Worm (Caenorhabditis elegans) whole organism, young adult: Measurements from ENCODE around the gene clec-2.

ENCODE experiments used
- B0035.1 ChIP-seq: sonication (generic microtip); optimal IDR thresholded peaks from 2 replicates; lab custom pipeline; 2016; ENCODE audit warnings: missing genetic modification characterization, mild to moderate bottlenecking, missing compliant biosample characterization, missing genotype, missing genetic modification reagents
- F22D6.2 ChIP-seq: sonication (generic microtip); optimal IDR thresholded peaks from 2 replicates; lab custom pipeline; 2016; ENCODE audit warnings: mild to moderate bottlenecking, missing genetic modification characterization, missing compliant biosample characterization
- F37B4.10 ChIP-seq: fragments of 200-800 bp; sonication (Bioruptor generic); IDR thresholded peaks from 2 replicates; pipeline ENCODE4 v1.3.6; 2022; ENCODE audit warnings: missing genetic modification characterization, missing compliant biosample characterization
- F49E8.2 ChIP-seq: sonication (generic microtip); optimal IDR thresholded peaks from 3 replicates; lab custom pipeline; 2017; ENCODE audit warnings: missing genetic modification characterization, mild to moderate bottlenecking, missing compliant biosample characterization, antibody characterized with exemption, moderate library complexity; ENCODE audit not compliant: insufficient read depth
- F52B5.7 ChIP-seq: sonication (generic microtip); optimal IDR thresholded peaks from 2 replicates; lab custom pipeline; 2016; ENCODE audit warnings: mild to moderate bottlenecking, missing genetic modification characterization, missing compliant biosample characterization
- F55B11.4 ChIP-seq: sonication (generic microtip); optimal IDR thresholded peaks from 2 replicates; lab custom pipeline; 2016; ENCODE audit warnings: missing compliant biosample characterization, missing genetic modification characterization, borderline replicate concordance; ENCODE audit not compliant: insufficient read depth
- attf-5 ChIP-seq: fragments of 200-800 bp; sonication (Bioruptor generic); optimal IDR thresholded peaks from 2 replicates; lab custom pipeline; 2018; ENCODE audit warnings: mild to moderate bottlenecking, missing genetic modification characterization, missing compliant biosample characterization
- cebp-1 ChIP-seq, 2 experiments: fragments of 200-800 bp in 1 of 2; sonication (Bioruptor generic) in 1 of 2; sonication (generic microtip) in 1 of 2; IDR thresholded peaks in 1 of 2; optimal IDR thresholded peaks in 1 of 2; 2 replicates each; pipeline versions ENCODE4 v1.3.6 to Lab custom; 2017 to 2022; ENCODE audit warnings: missing compliant biosample characterization in 2 of 2, missing genetic modification characterization in 2 of 2, mild to moderate bottlenecking in 1 of 2, missing genetic modification reagents in 1 of 2, moderate library complexity in 1 of 2
- cebp-2 ChIP-seq: fragments of 200-800 bp; sonication (Bioruptor generic); IDR thresholded peaks from 2 replicates; pipeline ENCODE4 v1.3.6; 2022; ENCODE audit warnings: missing genetic modification characterization, missing compliant biosample characterization
- ceh-91 ChIP-seq: fragments of 200-800 bp; sonication (Bioruptor generic); IDR thresholded peaks from 2 replicates; pipeline ENCODE4 v1.3.6; 2022; ENCODE audit warnings: missing genetic modification reagents, missing genetic modification characterization, missing compliant biosample characterization
- chd-7 ChIP-seq: sonication (generic microtip); optimal IDR thresholded peaks from 2 replicates; lab custom pipeline; 2016; ENCODE audit warnings: mild to moderate bottlenecking, missing genetic modification characterization, moderate library complexity, missing compliant biosample characterization
- die-1 ChIP-seq: sonication (generic microtip); optimal IDR thresholded peaks from 2 replicates; lab custom pipeline; 2016; ENCODE audit warnings: missing genotype, mild to moderate bottlenecking, missing genetic modification characterization, missing compliant biosample characterization
- efl-1 ChIP-seq: fragments of 150-350 bp; optimal IDR thresholded peaks from 2 replicates; lab custom pipeline; 2014; ENCODE audit warnings: missing biosample characterization, missing genetic modification reagents, missing genetic modification characterization
- egl-44 ChIP-seq: fragments of 200-800 bp; sonication (Bioruptor generic); IDR thresholded peaks from 2 replicates; pipeline ENCODE4 v1.3.6; 2022; ENCODE audit warnings: missing genetic modification reagents, missing genetic modification characterization, missing compliant biosample characterization
- egrh-3 ChIP-seq: fragments of 200-800 bp; sonication (Bioruptor generic); IDR thresholded peaks from 2 replicates; pipeline ENCODE4 v1.3.6; 2022; ENCODE audit warnings: missing genetic modification reagents, missing genetic modification characterization, missing compliant biosample characterization
- him-1 ChIP-seq: sonication (generic microtip); optimal IDR thresholded peaks from 2 replicates; lab custom pipeline; 2016; ENCODE audit warnings: missing genotype, missing genetic modification reagents, missing genetic modification characterization, missing compliant biosample characterization
- hlh-12 ChIP-seq: sonication (generic microtip); optimal IDR thresholded peaks from 2 replicates; lab custom pipeline; 2016; ENCODE audit warnings: missing genetic modification characterization, missing compliant biosample characterization
- hsf-1 ChIP-seq: fragments of 200-800 bp; sonication (Bioruptor generic); IDR thresholded peaks from 2 replicates; pipeline ENCODE4 v1.3.6; 2022; ENCODE audit warnings: missing genetic modification reagents, missing genetic modification characterization, missing compliant biosample characterization
- let-526 ChIP-seq: fragments of 200-800 bp; sonication (Bioruptor generic); IDR thresholded peaks from 2 replicates; pipeline ENCODE4 v1.3.6; 2022; ENCODE audit warnings: missing genetic modification reagents, missing genetic modification characterization, missing compliant biosample characterization
- lin-26 ChIP-seq: fragments of 200-800 bp; sonication (Bioruptor generic); IDR thresholded peaks from 2 replicates; pipeline ENCODE4 v1.3.6; 2022; ENCODE audit warnings: missing genetic modification reagents, missing genetic modification characterization, missing compliant biosample characterization
- lin-35 ChIP-seq, 3 experiments: fragments of 150-350 bp in 2 of 3; sonication (generic microtip) in 1 of 3; optimal IDR thresholded peaks; 2 replicates each; lab custom pipeline; 2014 to 2018; ENCODE audit warnings: missing biosample characterization in 3 of 3, missing genetic modification characterization in 3 of 3, missing genetic modification reagents in 3 of 3
- madf-3 ChIP-seq: fragments of 200-800 bp; sonication (Bioruptor generic); IDR thresholded peaks from 2 replicates; pipeline ENCODE4 v1.3.6; 2022; ENCODE audit warnings: missing genetic modification reagents, missing genetic modification characterization, missing compliant biosample characterization
- madf-6 ChIP-seq: fragments of 200-800 bp; sonication (Bioruptor generic); IDR thresholded peaks from 2 replicates; pipeline ENCODE4 v1.3.6; 2022; ENCODE audit warnings: missing genetic modification reagents, missing genetic modification characterization, missing compliant biosample characterization
- mcd-1 ChIP-seq: fragments of 200-800 bp; sonication (Bioruptor generic); IDR thresholded peaks from 2 replicates; pipeline ENCODE4 v1.3.6; 2022; ENCODE audit warnings: missing genetic modification reagents, missing genetic modification characterization, missing compliant biosample characterization
- mel-28 ChIP-seq: sonication (generic microtip); optimal IDR thresholded peaks from 2 replicates; lab custom pipeline; 2016; ENCODE audit warnings: borderline replicate concordance, mild to moderate bottlenecking, missing genetic modification characterization, missing compliant biosample characterization
- mes-4 ChIP-seq: sonication (generic microtip); optimal IDR thresholded peaks from 2 replicates; lab custom pipeline; 2016; ENCODE audit warnings: missing genotype, missing genetic modification characterization, missing compliant biosample characterization
- nfyb-1 ChIP-seq: fragments of 200-800 bp; sonication (Bioruptor generic); IDR thresholded peaks from 2 replicates; pipeline ENCODE4 v1.3.6; 2022; ENCODE audit warnings: missing genetic modification reagents, missing genetic modification characterization, missing compliant biosample characterization
- nhr-27 ChIP-seq: fragments of 200-800 bp; sonication (Bioruptor generic); optimal IDR thresholded peaks from 2 replicates; lab custom pipeline; 2018; ENCODE audit warnings: mild to moderate bottlenecking, missing genetic modification characterization, moderate library complexity, missing compliant biosample characterization
- pbrm-1 ChIP-seq: fragments of 200-800 bp; sonication (Bioruptor generic); IDR thresholded peaks from 2 replicates; pipeline ENCODE4 v1.3.6; 2022; ENCODE audit warnings: missing genetic modification reagents, missing genetic modification characterization, missing compliant biosample characterization
- rcor-1 ChIP-seq: fragments of 200-800 bp; sonication (Bioruptor generic); IDR thresholded peaks from 2 replicates; pipeline ENCODE4 v1.3.6; 2022; ENCODE audit warnings: missing genetic modification reagents, missing genetic modification characterization, missing compliant biosample characterization
- rec-8 ChIP-seq, 2 experiments: sonication (generic microtip); optimal IDR thresholded peaks; 2 replicates each; lab custom pipeline; 2016; ENCODE audit warnings: mild to moderate bottlenecking in 2 of 2, missing genetic modification characterization in 2 of 2, missing genetic modification reagents in 2 of 2, missing genotype in 2 of 2, missing biosample characterization in 1 of 2, missing compliant biosample characterization in 1 of 2, moderate library complexity in 1 of 2
- rpc-1 ChIP-seq, 2 experiments: fragments of 150-350 bp in 1 of 2; sonication (generic microtip) in 1 of 2; optimal IDR thresholded peaks; 2 replicates each; lab custom pipeline; 2014 to 2018; ENCODE audit warnings: missing biosample characterization in 1 of 2, missing genetic modification characterization in 1 of 2, missing genetic modification reagents in 1 of 2, missing genotype in 1 of 2
- snpc-1.3 ChIP-seq: sonication (generic microtip); optimal IDR thresholded peaks from 2 replicates; lab custom pipeline; 2017; ENCODE audit warnings: missing genetic modification characterization, mild to moderate bottlenecking, missing compliant biosample characterization, antibody characterized with exemption, moderate library complexity, missing genotype, missing genetic modification reagents; ENCODE audit not compliant: insufficient read depth
- snpc-4 ChIP-seq, 5 experiments: fragments of 150-350 bp in 1 of 5; sonication (generic microtip) in 4 of 5; optimal IDR thresholded peaks; 2 replicates each; lab custom pipeline; 2014 to 2018; ENCODE audit warnings: missing genetic modification characterization in 5 of 5, missing biosample characterization in 3 of 5, antibody characterized with exemption in 2 of 5, mild to moderate bottlenecking in 2 of 5, missing compliant biosample characterization in 2 of 5, missing genotype in 2 of 5, moderate library complexity in 2 of 5, missing genetic modification reagents in 1 of 5
- sptf-2 ChIP-seq: fragments of 200-800 bp; sonication (Bioruptor generic); optimal IDR thresholded peaks from 2 replicates; lab custom pipeline; 2018; ENCODE audit warnings: mild to moderate bottlenecking, missing genetic modification characterization, missing compliant biosample characterization
- unc-62 ChIP-seq: fragments of 150-350 bp; optimal IDR thresholded peaks from 2 replicates; lab custom pipeline; 2014; ENCODE audit warnings: missing biosample characterization, missing genetic modification reagents, missing genetic modification characterization
- zfh-2 ChIP-seq: fragments of 200-800 bp; sonication (Bioruptor generic); conservative IDR thresholded peaks from 2 replicates; pipeline ENCODE4 v1.3.6; 2022; ENCODE audit warnings: missing genetic modification reagents, missing genetic modification characterization, missing compliant biosample characterization
- zim-3 ChIP-seq: sonication (generic microtip); optimal IDR thresholded peaks from 2 replicates; lab custom pipeline; 2017; ENCODE audit warnings: mild to moderate bottlenecking, missing genetic modification characterization, moderate library complexity, missing compliant biosample characterization
- ztf-18 ChIP-seq: sonication (generic microtip); optimal IDR thresholded peaks from 2 replicates; lab custom pipeline; 2016; ENCODE audit warnings: missing genotype, mild to moderate bottlenecking, missing genetic modification characterization, missing compliant biosample characterization
- ztf-22 ChIP-seq: fragments of 200-800 bp; sonication (Bioruptor generic); optimal IDR thresholded peaks from 2 replicates; lab custom pipeline; 2018; ENCODE audit warnings: mild to moderate bottlenecking, missing genetic modification characterization, moderate library complexity, missing compliant biosample characterization
- ztf-28 ChIP-seq: fragments of 200-800 bp; sonication (Bioruptor generic); IDR thresholded peaks from 2 replicates; pipeline ENCODE4 v1.3.6; 2022; ENCODE audit warnings: missing genetic modification reagents, missing genetic modification characterization, missing compliant biosample characterization
- ztf-3 ChIP-seq: fragments of 200-800 bp; sonication (Bioruptor generic); optimal IDR thresholded peaks from 2 replicates; lab custom pipeline; 2018; ENCODE audit warnings: mild to moderate bottlenecking, missing genetic modification characterization, missing compliant biosample characterization

Gene clec-2

DNA sequence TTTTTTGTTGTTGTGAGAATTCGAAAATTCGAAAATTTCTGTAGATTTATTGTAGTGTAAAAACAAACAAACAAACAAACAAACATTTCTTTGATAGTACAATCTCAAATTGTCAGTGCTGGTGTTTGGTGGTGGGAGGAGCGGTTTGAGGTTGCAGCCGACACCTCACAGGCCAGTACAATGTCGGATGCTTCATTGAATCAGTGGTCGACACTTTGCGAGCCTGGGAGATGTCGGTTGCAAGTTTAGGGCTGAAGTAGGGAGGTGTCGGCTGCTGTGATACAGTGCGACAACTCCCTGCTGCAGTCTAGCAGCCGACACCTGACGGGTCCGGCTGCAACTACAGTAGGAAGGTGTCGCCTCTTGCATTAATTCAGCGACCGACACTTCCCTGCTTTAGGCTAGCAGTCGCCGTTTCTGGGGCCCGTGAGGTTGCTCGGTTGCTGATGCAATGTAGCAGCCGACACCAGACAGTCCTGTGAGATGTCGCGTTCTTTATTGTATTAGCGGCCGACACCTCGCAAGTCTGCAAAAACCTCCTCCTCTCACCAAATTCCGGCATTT lies 37.2 kb downstream of the clec-2 start:
- no peak for TF ChIP-seq F55B11.4
- TF ChIP-seq zim-3 (tag; lab: Kevin White, UChicago), result peak; percentile 28
- no peak for TF ChIP-seq ceh-91 (GFP tag; lab: Robert Waterston, UW)
- 0 out of 2 replicates have a peak, but pooled peaks have one; percentile 75 for TF ChIP-seq F37B4.10 (GFP tag; lab: Robert Waterston, UW)
- TF ChIP-seq hlh-12 (tag; lab: Kevin White, UChicago), result no peak
- TF ChIP-seq zfh-2 (GFP tag; lab: Robert Waterston, UW), result peak; percentile 69
- TF ChIP-seq sptf-2 (GFP tag; lab: Kevin White, UChicago), result peak; percentile 12
- peak; percentile 61; the same call in 1 of the 2 replicates for TF ChIP-seq egrh-3 (GFP tag; lab: Robert Waterston, UW)
- TF ChIP-seq mel-28 (tag; lab: Kevin White, UChicago), result no peak
- no peak for TF ChIP-seq F22D6.2
- 0 out of 2 replicates have a peak, but pooled peaks have one; percentile 5 for TF ChIP-seq ztf-28
- TF ChIP-seq rec-8 (tag; optimal IDR thresholded peaks at IDR 0.05; lab: Kevin White, UChicago), result no peak
- 0 out of 2 replicates have a peak, but pooled peaks have one; percentile 27 for TF ChIP-seq cebp-1 (GFP tag; IDR thresholded peaks at IDR 0.05; lab: Robert Waterston, UW)
- TF ChIP-seq cebp-1 (tag; optimal IDR thresholded peaks at IDR 0.05; lab: Kevin White, UChicago), result peak; percentile 36
- 0 out of 2 replicates have a peak, but pooled peaks have one; percentile 45 for TF ChIP-seq nfyb-1 (GFP tag; lab: Robert Waterston, UW)
- TF ChIP-seq mcd-1 (GFP tag; lab: Robert Waterston, UW), result peak; percentile 8; the same call in 1 of the 2 replicates
- TF ChIP-seq snpc-4 (GFP tag; optimal IDR thresholded peaks at IDR 0.05; lab: Kevin White, UChicago), result no peak
- peak; percentile 62 to 86 (median 80) for TF ChIP-seq snpc-4 (tag; optimal IDR thresholded peaks at IDR 0.05; lab: Kevin White, UChicago)
- TF ChIP-seq cebp-2 (GFP tag; lab: Robert Waterston, UW), result no peak
- TF ChIP-seq ztf-3 (GFP tag; lab: Kevin White, UChicago), result no peak
- no peak for TF ChIP-seq let-526 (GFP tag; lab: Robert Waterston, UW)
- TF ChIP-seq, all 124 proteins: peak for 10

DNA sequence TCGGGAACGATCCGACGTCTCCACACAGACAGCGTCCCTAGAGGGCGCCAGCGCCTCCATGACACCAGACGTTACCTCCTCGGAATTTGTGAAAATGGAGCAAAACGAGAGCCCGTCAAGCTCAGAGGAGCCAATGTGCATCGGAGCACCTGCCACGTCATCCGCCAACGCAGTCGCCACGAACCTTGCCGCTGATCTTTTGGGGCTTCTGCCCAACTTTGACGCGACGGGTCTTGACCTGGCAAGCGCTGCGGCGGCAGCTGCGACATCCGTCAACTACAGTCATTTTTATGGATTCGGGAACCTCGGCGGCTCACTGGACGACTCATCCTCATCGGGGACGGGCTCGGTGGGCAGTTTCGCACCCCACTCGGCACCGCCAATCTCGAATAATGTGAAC lies 37.8 kb downstream of the clec-2 start:
- TF ChIP-seq egl-44, result 0 out of 2 replicates have a peak, but pooled peaks have one; percentile 6
- 0 out of 2 replicates have a peak, but pooled peaks have one; percentile 7 for TF ChIP-seq mcd-1 (GFP tag; lab: Robert Waterston, UW)
- peak; percentile 6 for TF ChIP-seq chd-7
- TF ChIP-seq madf-6, result 0 out of 2 replicates have a peak, but pooled peaks have one; percentile 28
- TF ChIP-seq madf-3, result peak; percentile 65; the same call in 1 of the 2 replicates
- TF ChIP-seq lin-26, result peak; percentile 50; the same call in 1 of the 2 replicates
- peak; percentile 76; the same call in 1 of the 2 replicates for TF ChIP-seq zfh-2 (GFP tag; lab: Robert Waterston, UW)
- no peak for TF ChIP-seq ztf-28
- no peak for TF ChIP-seq mes-4 (tag; lab: Kevin White, UChicago)
- TF ChIP-seq egrh-3 (GFP tag; lab: Robert Waterston, UW), result peak; percentile 71; the same call in 1 of the 2 replicates
- TF ChIP-seq F22D6.2, result peak; percentile 4
- no peak for TF ChIP-seq efl-1

DNA sequence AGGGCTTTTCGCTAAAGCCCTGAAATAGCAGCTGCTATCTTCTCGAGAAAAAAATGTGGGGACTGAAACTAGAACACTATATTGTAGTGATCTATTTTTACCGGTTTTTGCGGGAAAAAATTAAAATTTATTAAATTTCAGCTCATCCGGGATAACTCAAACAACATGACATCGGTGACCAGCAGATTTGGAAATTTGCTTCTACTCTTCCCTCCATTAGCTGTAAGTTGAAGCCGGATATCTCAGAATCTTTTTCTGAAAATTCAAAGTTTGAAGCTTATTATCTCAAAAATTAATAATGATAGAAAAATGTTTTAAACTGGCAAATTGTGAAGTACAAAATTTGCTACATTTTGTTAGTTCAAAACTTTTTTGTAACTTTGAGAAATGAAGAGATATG lies 38.8 kb downstream of the clec-2 start:
- TF ChIP-seq ztf-18 (tag; lab: Kevin White, UChicago), result no peak
- TF ChIP-seq hsf-1 (GFP tag; lab: Robert Waterston, UW), result no peak
- no peak for TF ChIP-seq attf-5 (GFP tag; lab: Kevin White, UChicago)
- TF ChIP-seq unc-62 (GFP tag; lab: Kevin White, UChicago), result no peak
- no peak for TF ChIP-seq ztf-22 (GFP tag; lab: Kevin White, UChicago)
- TF ChIP-seq him-1 (tag; lab: Kevin White, UChicago), result no peak
- no peak for TF ChIP-seq madf-3
- no peak for TF ChIP-seq F49E8.2
- TF ChIP-seq B0035.1, result no peak
- no peak for TF ChIP-seq nhr-27
- TF ChIP-seq rpc-1 (optimal IDR thresholded peaks at IDR 0.05; lab: Kevin White, UChicago), result no peak
- TF ChIP-seq rpc-1 (tag; optimal IDR thresholded peaks at IDR 0.05; lab: Kevin White, UChicago), result no peak
- TF ChIP-seq die-1 (tag; lab: Kevin White, UChicago), result no peak
- TF ChIP-seq pbrm-1 (GFP tag; lab: Robert Waterston, UW), result no peak
- TF ChIP-seq mel-28 (tag; lab: Kevin White, UChicago), result no peak
- no peak for TF ChIP-seq snpc-1.3 (tag; lab: Kevin White, UChicago)
- no peak for TF ChIP-seq rcor-1 (GFP tag; lab: Robert Waterston, UW)
- no peak for TF ChIP-seq F52B5.7
- no peak for TF ChIP-seq nfyb-1 (GFP tag; lab: Robert Waterston, UW)
- TF ChIP-seq lin-35 (GFP tag; optimal IDR thresholded peaks at IDR 0.05; lab: Kevin White, UChicago), result no peak
